ENCODE assay signal across 5 worm cellular contexts in genomic region chrX:646493-646892, ce11.
TF ChIP-seq lines count a peak whose summit lies in the region.

No protein-coding gene starts in this region.

TF ChIP-seq in whole organism, L1 larva, 84 proteins besides CTCF, POLR2A, EP300 and RAD21:
- TF ChIP-seq nhr-47 (tag; optimal IDR thresholded peaks at IDR 0.05; lab: Kevin White, UChicago) (no peak), elt-2 (tag; optimal IDR thresholded peaks at IDR 0.05; lab: Kevin White, UChicago) (peak; percentile 19), lin-13 (GFP tag; optimal IDR thresholded peaks at IDR 0.05; lab: Kevin White, UChicago) (no peak)

TF ChIP-seq in whole organism, L2 larva, 48 proteins besides CTCF, POLR2A, EP300 and RAD21:
- TF ChIP-seq sma-9 (GFP tag; optimal IDR thresholded peaks at IDR 0.05; lab: Kevin White, UChicago) (peak; percentile 8), sma-9 (tag; optimal IDR thresholded peaks at IDR 0.05; lab: Kevin White, UChicago) (no peak), crh-2 (tag; optimal IDR thresholded peaks at IDR 0.05; lab: Kevin White, UChicago) (peak; percentile 20), ceh-16 (tag; optimal IDR thresholded peaks at IDR 0.05; lab: Kevin White, UChicago) (no peak), gmeb-1 (tag; optimal IDR thresholded peaks at IDR 0.05; lab: Kevin White, UChicago) (no peak), alr-1 (tag; optimal IDR thresholded peaks at IDR 0.05; lab: Kevin White, UChicago) (no peak), fos-1 (tag; optimal IDR thresholded peaks at IDR 0.05; lab: Kevin White, UChicago) (peak; percentile 52), unc-55 (GFP tag; optimal IDR thresholded peaks at IDR 0.05; lab: Kevin White, UChicago) (no peak), lsy-2 (tag; optimal IDR thresholded peaks at IDR 0.05; lab: Kevin White, UChicago) (no peak)

TF ChIP-seq in whole organism, L3 larva, 47 proteins besides CTCF, POLR2A, EP300 and RAD21:
- TF ChIP-seq hmg-11 (tag; optimal IDR thresholded peaks at IDR 0.05; lab: Kevin White, UChicago) (no peak), elt-2 (tag; optimal IDR thresholded peaks at IDR 0.05; lab: Kevin White, UChicago) (peak; percentile 80), pha-4 (tag; optimal IDR thresholded peaks at IDR 0.05; lab: Kevin White, UChicago) (peak; percentile 8), skn-1 (tag; optimal IDR thresholded peaks at IDR 0.05; lab: Kevin White, UChicago) (no peak), ceh-82 (tag; optimal IDR thresholded peaks at IDR 0.05; lab: Kevin White, UChicago) (no peak), pqm-1 (tag; optimal IDR thresholded peaks at IDR 0.05; lab: Kevin White, UChicago) (peak; percentile 65)
TF ChIP-seq in whole organism, L3 larva: peak in this region for 3.

TF ChIP-seq in whole organism, L4 larva, 104 proteins besides CTCF, POLR2A, EP300 and RAD21 (continues in another document):
- TF ChIP-seq hmg-1.1 (GFP tag; IDR thresholded peaks at IDR 0.05; lab: Robert Waterston, UW) (no peak), T26A8.4 (GFP tag; IDR thresholded peaks at IDR 0.05; lab: Robert Waterston, UW) (no peak), F49E8.2 (tag; optimal IDR thresholded peaks at IDR 0.05; lab: Kevin White, UChicago; ENCODE audit: borderline replicate concordance) (no peak), spr-3 (GFP tag; optimal IDR thresholded peaks at IDR 0.05; lab: Kevin White, UChicago) (no peak), lsy-2 (tag; optimal IDR thresholded peaks at IDR 0.05; lab: Kevin White, UChicago) (no peak), lin-38 (GFP tag; IDR thresholded peaks at IDR 0.05; lab: Robert Waterston, UW) (no peak), lin-39 (tag; optimal IDR thresholded peaks at IDR 0.05; lab: Kevin White, UChicago) (no peak), nhr-102 (tag; optimal IDR thresholded peaks at IDR 0.05; lab: Kevin White, UChicago) (no peak), sdz-12 (GFP tag; optimal IDR thresholded peaks at IDR 0.05; lab: Kevin White, UChicago) (no peak), lir-3 (tag; optimal IDR thresholded peaks at IDR 0.05; lab: Kevin White, UChicago) (no peak), hlh-30 (tag; optimal IDR thresholded peaks at IDR 0.05; lab: Kevin White, UChicago; ENCODE audit: insufficient read depth) (no peak), dmd-6 (GFP tag; IDR thresholded peaks at IDR 0.05; lab: Robert Waterston, UW) (peak; percentile 41; the same call in 1 of the 2 replicates), tag-97 (GFP tag; IDR thresholded peaks at IDR 0.05; lab: Robert Waterston, UW) (no peak), ztf-11 (tag; optimal IDR thresholded peaks at IDR 0.05; lab: Kevin White, UChicago) (no peak), vab-7 (GFP tag; IDR thresholded peaks at IDR 0.05; lab: Robert Waterston, UW) (no peak), mes-2 (tag; optimal IDR thresholded peaks at IDR 0.05; lab: Kevin White, UChicago; ENCODE audit: poor library complexity, severe bottlenecking) (no peak), nhr-42 (GFP tag; IDR thresholded peaks at IDR 0.05; lab: Robert Waterston, UW) (no peak), dve-1 (tag; optimal IDR thresholded peaks at IDR 0.05; lab: Kevin White, UChicago; ENCODE audit: insufficient read depth) (peak; percentile 23), pqm-1 (tag; optimal IDR thresholded peaks at IDR 0.05; lab: Kevin White, UChicago) (peak; percentile 94), zip-2 (tag; optimal IDR thresholded peaks at IDR 0.05; lab: Kevin White, UChicago) (no peak), daf-16 (GFP tag; optimal IDR thresholded peaks at IDR 0.05; lab: Kevin White, UChicago) (no peak), daf-16 (tag; optimal IDR thresholded peaks at IDR 0.05; lab: Kevin White, UChicago) (peak; percentile 4), nhr-28 (tag; optimal IDR thresholded peaks at IDR 0.05; lab: Kevin White, UChicago) (peak; percentile 49), F37D6.2 (tag; optimal IDR thresholded peaks at IDR 0.05; lab: Kevin White, UChicago) (no peak), rbr-2 (tag; optimal IDR thresholded peaks at IDR 0.05; lab: Kevin White, UChicago) (no peak), D1046.2 (GFP tag; IDR thresholded peaks at IDR 0.05; lab: Robert Waterston, UW) (no peak), lin-15B (tag; optimal IDR thresholded peaks at IDR 0.05; lab: Kevin White, UChicago) (no peak), Y75B8A.6 (GFP tag; IDR thresholded peaks at IDR 0.05; lab: Robert Waterston, UW) (no peak), mdl-1 (tag; optimal IDR thresholded peaks at IDR 0.05; lab: Kevin White, UChicago) (no peak), php-3 (GFP tag; IDR thresholded peaks at IDR 0.05; lab: Robert Waterston, UW) (no peak), daf-12 (tag; optimal IDR thresholded peaks at IDR 0.05; lab: Kevin White, UChicago) (no peak), egl-27 (tag; optimal IDR thresholded peaks at IDR 0.05; lab: Kevin White, UChicago) (no peak), zfp-3 (GFP tag; conservative IDR thresholded peaks at IDR 0.05; lab: Robert Waterston, UW) (no peak), ceh-62 (tag; optimal IDR thresholded peaks at IDR 0.05; lab: Kevin White, UChicago) (no peak), unc-62 (GFP tag; optimal IDR thresholded peaks at IDR 0.05 in 1 of 2; lab: Kevin White, UChicago) (peak in 1 of 2 experiments; percentile 80), unc-62 (tag; optimal IDR thresholded peaks at IDR 0.05; lab: Kevin White, UChicago) (no peak), egl-43 (GFP tag; IDR thresholded peaks at IDR 0.05; lab: Robert Waterston, UW) (no peak), zag-1 (tag; optimal IDR thresholded peaks at IDR 0.05; lab: Kevin White, UChicago) (no peak), lin-29 (GFP tag; IDR thresholded peaks at IDR 0.05; lab: Robert Waterston, UW) (no peak)

TF ChIP-seq in whole organism, young adult, 124 proteins besides CTCF, POLR2A, EP300 and RAD21:
- TF ChIP-seq nhr-80 (tag; optimal IDR thresholded peaks at IDR 0.05; lab: Kevin White, UChicago) (peak; percentile 63), sea-2 (GFP tag; IDR thresholded peaks at IDR 0.05; lab: Robert Waterston, UW) (no peak)
